Fruit fly (Drosophila melanogaster): ENCODE results near the gene ru.
A peak's percentile ranks its signal among the peaks of the same experiment; 100 is the strongest.

ru gene

dm6 chr3L:1349397-1349796, 21.0 kb upstream of the ru start (continued):
- TF ChIP-seq Jarid2 (GFP tag; optimal IDR thresholded peaks at IDR 0.05): no peak
- TF ChIP-seq CG12219 (GFP tag; optimal IDR thresholded peaks at IDR 0.05): no peak
- no peak for TF ChIP-seq CG8765 (GFP tag; IDR thresholded peaks at IDR 0.05)
- peak; percentile 39 for TF ChIP-seq Deaf1 (tag; optimal IDR thresholded peaks at IDR 0.05)
- no peak for TF ChIP-seq CG33557 (GFP tag; optimal IDR thresholded peaks at IDR 0.05)
- TF ChIP-seq Oaz (GFP tag; IDR thresholded peaks at IDR 0.05): no peak
- TF ChIP-seq disco-r (GFP tag; optimal IDR thresholded peaks at IDR 0.05): no peak
- no peak for TF ChIP-seq CG7556 (GFP tag; optimal IDR thresholded peaks at IDR 0.05)
- no peak for TF ChIP-seq emc (GFP tag; optimal IDR thresholded peaks at IDR 0.05)
- TF ChIP-seq ewg (GFP tag; optimal IDR thresholded peaks at IDR 0.05): peak; percentile 71
- TF ChIP-seq kni (GFP tag; optimal IDR thresholded peaks at IDR 0.05): peak; percentile 21
- TF ChIP-seq sisA (GFP tag; IDR thresholded peaks at IDR 0.05): no peak
- TF ChIP-seq pan (optimal IDR thresholded peaks at IDR 0.05): no peak
- no peak for TF ChIP-seq pan (GFP tag; optimal IDR thresholded peaks at IDR 0.05 in 1 of 2, IDR thresholded peaks at IDR 0.05 in 1 of 2)
- no peak for TF ChIP-seq CG13424 (tag; optimal IDR thresholded peaks at IDR 0.05)
- no peak for TF ChIP-seq PHDP (tag; optimal IDR thresholded peaks at IDR 0.05)
- no peak for TF ChIP-seq bbx (GFP tag; IDR thresholded peaks at IDR 0.05; ENCODE audit: partially characterized antibody)
- no peak for TF ChIP-seq vvl (GFP tag; IDR thresholded peaks at IDR 0.05)
- TF ChIP-seq stc (GFP tag; IDR thresholded peaks at IDR 0.05): no peak
- no peak for TF ChIP-seq CG12104 (GFP tag; optimal IDR thresholded peaks at IDR 0.05)
- TF ChIP-seq klu (GFP tag; IDR thresholded peaks at IDR 0.05): no peak

dm6 chr3L:1349942-1350923, 20.2 kb upstream of the ru start:
- TF ChIP-seq CG14050 (GFP tag; IDR thresholded peaks at IDR 0.05): no peak
- peak; percentile 36 for TF ChIP-seq Bdp1 (GFP tag; optimal IDR thresholded peaks at IDR 0.05)
- no peak for TF ChIP-seq CG16815 (GFP tag; optimal IDR thresholded peaks at IDR 0.05)
- TF ChIP-seq CG1529 (GFP tag; optimal IDR thresholded peaks at IDR 0.05): no peak
- TF ChIP-seq ewg (GFP tag; optimal IDR thresholded peaks at IDR 0.05): peak; percentile 55
- TF ChIP-seq Atf-2 (GFP tag; optimal IDR thresholded peaks at IDR 0.05): no peak
- no peak for TF ChIP-seq CG15073 (GFP tag; optimal IDR thresholded peaks at IDR 0.05)
- no peak for TF ChIP-seq so (GFP tag; IDR thresholded peaks at IDR 0.05)
- TF ChIP-seq CG9817 (tag; optimal IDR thresholded peaks at IDR 0.05): peak; percentile 19
- TF ChIP-seq Awh (GFP tag; IDR thresholded peaks at IDR 0.05): no peak
- TF ChIP-seq TFAM (GFP tag; optimal IDR thresholded peaks at IDR 0.05): no peak
- no peak for TF ChIP-seq CG43689 (GFP tag; IDR thresholded peaks at IDR 0.05)
- TF ChIP-seq HmgZ (tag; optimal IDR thresholded peaks at IDR 0.05): peak; percentile 40
- peak; percentile 96 for TF ChIP-seq nerfin-2 (GFP tag; IDR thresholded peaks at IDR 0.05; ENCODE audit: partially characterized antibody)
- no peak for TF ChIP-seq CG18011 (GFP tag; optimal IDR thresholded peaks at IDR 0.05)
- no peak for TF ChIP-seq psq (GFP tag; optimal IDR thresholded peaks at IDR 0.05)
- TF ChIP-seq CG3838 (GFP tag; optimal IDR thresholded peaks at IDR 0.05): no peak
- TF ChIP-seq CG32532 (GFP tag; IDR thresholded peaks at IDR 0.05): peak; percentile 34
- peak; percentile 34 for TF ChIP-seq gro (GFP tag; optimal IDR thresholded peaks at IDR 0.05)
- TF ChIP-seq br (optimal IDR thresholded peaks at IDR 0.05): no peak
- no peak for TF ChIP-seq danr (GFP tag; IDR thresholded peaks at IDR 0.05)
- TF ChIP-seq CG6765 (GFP tag; optimal IDR thresholded peaks at IDR 0.05): no peak
- TF ChIP-seq CG12769 (tag; optimal IDR thresholded peaks at IDR 0.05): peak; percentile 13
- TF ChIP-seq HmgD (GFP tag; optimal IDR thresholded peaks at IDR 0.05): peak; percentile 38
- TF ChIP-seq sd (tag; optimal IDR thresholded peaks at IDR 0.05): peak; percentile 30
- peak; percentile 43 for TF ChIP-seq CG13424 (tag; optimal IDR thresholded peaks at IDR 0.05)
- TF ChIP-seq Jarid2 (GFP tag; optimal IDR thresholded peaks at IDR 0.05): no peak
- TF ChIP-seq gt (GFP tag; IDR thresholded peaks at IDR 0.05): no peak
- TF ChIP-seq ttk (GFP tag; IDR thresholded peaks at IDR 0.05): no peak
- TF ChIP-seq hth (optimal IDR thresholded peaks at IDR 0.05): no peak
- no peak for TF ChIP-seq CG5953 (GFP tag; IDR thresholded peaks at IDR 0.05)
- TF ChIP-seq Scr (GFP tag; IDR thresholded peaks at IDR 0.05; ENCODE audit: partially characterized antibody): peak; percentile 98
- TF ChIP-seq CG12219 (GFP tag; optimal IDR thresholded peaks at IDR 0.05): no peak

Measured in whole organism, embryonic.